Fruit fly (Drosophila melanogaster) whole organism, larva: ENCODE data around the gene MED28.
A peak's percentile ranks its signal among the peaks of the same experiment; 100 is the strongest.

Experiments used
- noc ChIP-seq: fragments of 200-800 bp; sonication (Bioruptor generic); optimal IDR thresholded peaks from 3 replicates; lab custom pipeline; 2019; ENCODE audit warnings: missing biosample characterization, mild to moderate bottlenecking, missing genetic modification characterization, moderate library complexity

Gene MED28

dm6 chr3R:25462642-25463317 is 14.0 kb upstream of the MED28 start:
- peak; percentile 61 for TF ChIP-seq noc

DNA sequence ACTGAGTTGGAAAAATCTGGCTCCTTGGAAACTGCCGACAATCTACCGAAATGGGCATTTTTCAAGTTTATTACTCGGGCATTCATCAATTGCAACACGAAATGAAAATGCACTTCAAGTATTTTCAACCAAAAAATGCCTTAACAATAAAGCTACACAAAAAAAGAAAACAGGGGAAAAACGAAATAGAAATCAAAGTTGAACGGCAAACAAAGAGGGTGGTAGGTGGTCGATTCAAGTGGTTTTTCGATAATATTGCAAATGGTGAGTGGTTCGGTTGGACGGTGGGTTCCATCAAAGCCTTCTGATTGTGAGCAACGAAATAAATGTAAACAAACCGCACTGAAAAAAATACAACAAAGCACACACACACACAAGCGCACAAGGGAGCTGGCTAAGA is 10.6 kb upstream of the MED28 start:
- TF ChIP-seq noc: no peak

dm6 chr3R:25471853-25472634 is 4.8 kb upstream of the MED28 start:
- peak; percentile 4 for TF ChIP-seq noc

dm6 chr3R:25472635-25473552 is 3.9 kb upstream of the MED28 start, which contains the start of the genes Fur1 and Vps33B:
TSS of gene Fur1 (minus strand) at chr3R:25473058.
TSS of gene Vps33B (plus strand) at chr3R:25473490.
- TF ChIP-seq noc: peak; percentile 96

- TF ChIP-seq noc: no peak
Measured at dm6 chr3R:25482463-25483173, 5.8 kb downstream of the MED28 start, which contains the start of the genes XNP, CG42488 and CG5116. TSS of gene XNP (minus strand) at chr3R:25482834. TSS of gene CG42488 (plus strand) at chr3R:25483098. TSS of gene CG5116 (plus strand) at chr3R:25483098.

dm6 chr3R:25489116-25489515 is 12.3 kb downstream of the MED28 start:
- peak; percentile 77 for TF ChIP-seq noc

DNA sequence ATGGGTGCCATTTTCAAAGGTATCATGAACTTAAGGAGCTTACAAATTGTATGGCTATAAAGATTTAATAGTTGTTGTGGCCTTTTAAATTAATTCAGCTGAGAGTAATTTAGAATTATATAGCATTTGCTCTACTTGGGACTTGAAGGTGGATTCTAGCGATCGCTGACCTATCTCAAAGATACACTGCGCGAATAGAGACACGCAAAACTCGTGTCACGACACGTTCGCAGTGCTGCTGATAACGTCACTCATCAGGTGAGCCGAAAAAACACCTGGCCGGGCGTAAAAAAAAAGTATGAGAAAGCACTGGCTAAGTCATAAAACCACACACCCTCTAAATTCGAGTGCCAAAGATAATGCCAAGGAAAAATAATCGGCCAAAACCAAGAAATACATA is 12.9 kb downstream of the MED28 start:
- no peak for TF ChIP-seq noc

- no peak for TF ChIP-seq noc
Measured at dm6 chr3R:25490375-25490774, 13.6 kb downstream of the MED28 start.

- no peak for TF ChIP-seq noc
Measured at dm6 chr3R:25490778-25491664, 14.2 kb downstream of the MED28 start, which contains the start of the genes Gnpat and CG5112. TSS of gene Gnpat (minus strand) at chr3R:25490936. TSS of gene CG5112 (plus strand) at chr3R:25491460.

DNA sequence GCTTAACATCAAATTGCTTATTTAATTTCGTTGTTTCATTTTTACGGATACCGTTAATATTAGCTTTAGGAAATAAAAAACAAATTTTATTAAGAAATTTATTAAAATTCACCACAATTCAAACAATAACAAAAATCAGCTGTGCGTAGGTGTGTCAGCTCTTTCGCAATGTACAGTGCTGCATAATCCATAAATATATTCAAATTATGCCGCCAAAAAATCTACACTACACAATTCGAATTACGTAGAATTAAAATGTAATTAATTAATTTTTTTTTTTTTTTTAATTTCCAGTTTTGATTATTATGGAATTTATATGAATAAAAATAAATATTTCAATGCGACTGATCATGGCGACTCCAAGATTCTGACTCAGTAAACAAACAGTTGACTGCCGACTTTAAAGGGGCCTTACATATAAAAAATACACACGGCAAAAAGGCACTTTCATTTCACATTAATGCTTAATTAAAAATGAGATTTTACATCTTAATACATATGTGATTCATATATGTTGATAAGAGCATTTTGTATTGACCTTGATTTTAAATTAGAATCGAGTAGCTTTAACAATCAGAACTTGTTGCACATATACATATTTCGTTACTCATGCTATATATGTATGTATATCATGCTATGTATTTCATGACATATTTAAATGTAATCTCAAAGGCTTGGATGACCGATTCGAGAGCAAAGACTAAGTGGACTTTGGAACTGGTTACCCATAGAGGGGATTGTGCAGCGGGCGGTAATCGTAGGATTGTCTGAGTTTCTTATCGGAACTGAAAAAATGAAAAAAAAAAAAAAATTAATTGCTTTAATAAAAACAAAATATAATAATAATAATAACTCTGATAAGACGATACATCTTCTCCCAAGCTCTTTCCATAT is 16.7 kb downstream of the MED28 start:
- no peak for TF ChIP-seq noc

dm6 chr3R:25495072-25495471 is 18.3 kb downstream of the MED28 start, which contains the start of gene CG33494:
TSS of gene CG33494 (minus strand) at chr3R:25495161.
- TF ChIP-seq noc: no peak

dm6 chr3R:25495753-25496152 is 18.9 kb downstream of the MED28 start:
- no peak for TF ChIP-seq noc

dm6 chr3R:25504891-25505290 is 28.1 kb downstream of the MED28 start, which contains the start of gene CG5107:
TSS of gene CG5107 (plus strand) at chr3R:25505191.
- TF ChIP-seq noc: no peak

- TF ChIP-seq noc: no peak
Measured at dm6 chr3R:25505975-25506374, 29.2 kb downstream of the MED28 start, which contains the start of gene CG5111. TSS of gene CG5111 (plus strand) at chr3R:25506275.
